Fruit fly (Drosophila melanogaster): ENCODE data around the gene CG45049.

- TF ChIP-seq pan (optimal IDR thresholded peaks at IDR 0.05) (no peak), usp (GFP tag; optimal IDR thresholded peaks at IDR 0.05) (no peak), psq (optimal IDR thresholded peaks at IDR 0.05) (no peak), CG8478 (optimal IDR thresholded peaks at IDR 0.05) (no peak)
Observed at dm6 chr3R:22690311-22690710, 36.5 kb upstream of the CG45049 start, which contains the start of the genes wfs1 and Nup133.

Data from whole organism.